Worm (Caenorhabditis elegans) whole organism, early embryonic: Measurements from ENCODE around the gene B0554.7.

Experiments used
- B0310.2 ChIP-seq: sonication (generic microtip); optimal IDR thresholded peaks from 2 replicates; lab custom pipeline; 2016; ENCODE audit warnings: mild to moderate bottlenecking, missing genetic modification characterization, missing compliant biosample characterization
- F13C5.2 ChIP-seq: sonication (generic microtip); optimal IDR thresholded peaks from 2 replicates; lab custom pipeline; 2017; ENCODE audit warnings: mild to moderate bottlenecking, missing genetic modification characterization, inconsistent platforms, missing compliant biosample characterization
- aly-1 ChIP-seq: sonication (generic microtip); optimal IDR thresholded peaks from 2 replicates; lab custom pipeline; 2016; ENCODE audit warnings: missing genetic modification characterization, missing compliant biosample characterization
- ama-1 ChIP-seq: fragments of 150-350 bp; optimal IDR thresholded peaks from 2 replicates; lab custom pipeline; 2014
- ceh-13 ChIP-seq: fragments of 200-800 bp; sonication (Bioruptor generic); optimal IDR thresholded peaks from 2 replicates; lab custom pipeline; 2018; ENCODE audit warnings: mild to moderate bottlenecking, missing genetic modification characterization, missing compliant biosample characterization
- ceh-36 ChIP-seq: sonication (generic microtip); optimal IDR thresholded peaks from 2 replicates; lab custom pipeline; 2016; ENCODE audit warnings: missing genetic modification characterization, inconsistent platforms, missing compliant biosample characterization
- ets-7 ChIP-seq: sonication (generic microtip); optimal IDR thresholded peaks from 2 replicates; lab custom pipeline; 2016; ENCODE audit warnings: missing genotype, missing genetic modification characterization, missing compliant biosample characterization
- flt-1 ChIP-seq: fragments of 200-800 bp; sonication (Bioruptor generic); IDR thresholded peaks from 2 replicates; pipeline ENCODE4 v1.3.6; 2022; ENCODE audit warnings: missing genetic modification characterization, missing compliant biosample characterization
- hmbx-1 ChIP-seq: sonication (generic microtip); optimal IDR thresholded peaks from 2 replicates; lab custom pipeline; 2016; ENCODE audit warnings: mild to moderate bottlenecking, missing genetic modification characterization, missing compliant biosample characterization
- hmg-4 ChIP-seq: fragments of 200-800 bp; sonication (Bioruptor generic); optimal IDR thresholded peaks from 2 replicates; lab custom pipeline; 2018; ENCODE audit warnings: mild to moderate bottlenecking, missing genetic modification characterization, missing compliant biosample characterization
- hnd-1 ChIP-seq: sonication (generic microtip); optimal IDR thresholded peaks from 2 replicates; lab custom pipeline; 2016; ENCODE audit warnings: missing genetic modification characterization, missing compliant biosample characterization
- pes-1 ChIP-seq: fragments of 200-800 bp; sonication (Bioruptor generic); IDR thresholded peaks from 2 replicates; pipeline ENCODE4 v1.3.6; 2022; ENCODE audit warnings: missing genetic modification reagents, missing genetic modification characterization, missing compliant biosample characterization
- scrt-1 ChIP-seq: fragments of 200-800 bp; sonication (Bioruptor generic); IDR thresholded peaks from 2 replicates; pipeline ENCODE4 v1.3.6; 2022; ENCODE audit warnings: missing genetic modification characterization, missing compliant biosample characterization
- sea-1 ChIP-seq: fragments of 200-800 bp; sonication (Bioruptor generic); conservative IDR thresholded peaks from 2 replicates; pipeline ENCODE4 v1.3.6; 2022; ENCODE audit warnings: missing genetic modification characterization, missing compliant biosample characterization
- tbx-11 ChIP-seq: fragments of 200-800 bp; sonication (Bioruptor generic); IDR thresholded peaks from 2 replicates; pipeline ENCODE4 v1.3.6; 2022; ENCODE audit warnings: missing genetic modification characterization, missing compliant biosample characterization
- tbx-37 ChIP-seq: fragments of 200-800 bp; sonication (Bioruptor generic); conservative IDR thresholded peaks from 2 replicates; pipeline ENCODE4 v1.3.6; 2022; ENCODE audit warnings: missing genetic modification reagents, missing genetic modification characterization, missing compliant biosample characterization
- tra-4 ChIP-seq: sonication (generic microtip); optimal IDR thresholded peaks from 2 replicates; lab custom pipeline; 2017; ENCODE audit warnings: missing genetic modification characterization, missing compliant biosample characterization

Gene B0554.7

DNA sequence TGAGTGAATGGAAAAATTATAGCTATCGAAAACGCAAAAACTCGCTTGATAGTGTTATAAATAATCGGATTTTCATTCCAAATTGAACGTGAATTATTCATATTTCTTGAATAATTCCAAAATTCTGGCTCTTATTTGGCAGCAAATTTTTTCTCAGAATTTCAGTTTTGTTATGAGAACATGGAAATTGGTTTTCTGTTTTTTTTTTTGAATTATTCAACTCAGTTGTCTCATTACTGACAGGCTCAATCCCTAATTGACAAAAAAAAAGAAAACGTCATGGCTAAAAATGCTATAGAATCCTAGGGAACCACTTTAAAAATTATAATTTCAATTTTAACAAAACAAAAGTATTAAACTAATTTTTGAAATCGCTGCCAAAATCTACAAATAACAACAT, 8.3 kb upstream of the B0554.7 start, which contains the start of gene srh-35:
srh-35 (minus strand) TSS at position 101 of the 400 bp plus-strand sequence.
- TF ChIP-seq ets-7 (tag; lab: Kevin White, UChicago), result no peak
- no peak for TF ChIP-seq F13C5.2 (tag; lab: Kevin White, UChicago)

DNA sequence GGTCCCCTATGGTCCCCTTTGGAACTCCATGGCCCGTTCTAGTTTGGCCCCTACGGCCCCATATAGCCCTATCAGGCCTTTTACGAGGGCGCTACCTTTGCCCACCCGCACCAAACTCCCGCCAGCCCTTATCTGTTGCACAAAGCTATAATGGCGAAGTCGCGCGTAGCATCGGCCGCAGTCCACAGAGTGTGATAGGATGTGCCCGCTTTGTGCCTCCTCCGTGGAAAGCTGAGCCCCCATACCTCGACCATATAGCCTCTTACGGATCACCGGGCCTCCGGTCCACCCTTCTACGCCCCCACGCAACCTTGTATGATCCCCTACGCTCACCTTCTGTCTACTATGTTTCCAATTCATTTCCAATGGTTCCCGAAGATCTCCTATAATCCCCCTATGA, 6.2 kb upstream of the B0554.7 start:
- TF ChIP-seq F13C5.2 (tag; lab: Kevin White, UChicago) (no peak), hmg-4 (peak; percentile 23)

DNA sequence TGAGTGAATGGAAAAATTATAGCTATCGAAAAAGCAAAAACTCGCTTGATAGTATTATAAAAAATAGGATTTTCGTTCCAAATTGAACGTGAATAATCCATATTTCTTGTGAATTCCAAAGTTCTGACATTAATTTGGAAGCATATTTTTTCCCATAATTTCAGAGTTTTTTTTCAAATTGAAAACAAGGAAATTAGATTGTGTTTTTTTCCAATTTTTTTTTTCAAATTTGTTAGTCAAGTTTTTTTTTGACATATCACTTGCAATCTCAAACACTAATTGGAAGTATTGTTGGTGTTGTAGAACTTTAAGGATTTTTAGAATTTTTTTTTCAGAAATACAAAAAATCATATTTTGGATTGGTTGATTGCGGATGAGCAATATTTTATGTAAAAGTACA, 5.8 kb upstream of the B0554.7 start, which contains the start of gene srh-34:
srh-34 (minus strand) TSS at position 101 of the 400 bp plus-strand sequence.
- TF ChIP-seq ceh-13 (GFP tag; lab: Kevin White, UChicago), result no peak
- TF ChIP-seq tra-4 (tag; lab: Kevin White, UChicago), result no peak
- TF ChIP-seq F13C5.2 (tag; lab: Kevin White, UChicago), result no peak
- TF ChIP-seq ama-1, result no peak
- TF ChIP-seq tbx-37 (GFP tag; lab: Robert Waterston, UW), result no peak
- no peak for TF ChIP-seq scrt-1 (GFP tag; lab: Robert Waterston, UW)
- no peak for TF ChIP-seq hmbx-1
- no peak for TF ChIP-seq tbx-11 (GFP tag; lab: Robert Waterston, UW)

DNA sequence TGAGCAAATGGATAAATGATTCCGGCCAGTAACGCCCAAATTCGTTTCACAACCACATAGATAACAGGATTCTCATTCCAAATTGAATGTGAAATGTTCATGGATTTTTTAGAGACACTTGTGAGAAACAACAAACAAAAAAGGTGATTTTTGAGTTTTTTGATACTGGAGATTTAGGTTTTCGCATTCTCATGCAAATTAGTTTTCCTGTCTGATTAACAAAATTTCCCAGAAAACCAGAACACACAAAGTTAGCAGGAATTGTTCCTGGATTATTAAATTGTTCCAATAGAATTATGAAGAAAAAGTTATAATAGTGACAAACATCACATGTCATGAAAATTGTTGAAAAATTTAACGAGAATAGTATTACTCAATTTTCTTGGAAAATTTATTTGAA, 2.4 kb upstream of the B0554.7 start, which contains the start of gene srh-33:
srh-33 (minus strand) TSS at position 101 of the 400 bp plus-strand sequence.
- TF ChIP-seq flt-1 (GFP tag; lab: Robert Waterston, UW), result no peak
- TF ChIP-seq pes-1, result no peak
- no peak for TF ChIP-seq tbx-11 (GFP tag; lab: Robert Waterston, UW)
- TF ChIP-seq ceh-13 (GFP tag; lab: Kevin White, UChicago), result no peak
- no peak for TF ChIP-seq ama-1
- TF ChIP-seq F13C5.2 (tag; lab: Kevin White, UChicago), result no peak
- no peak for TF ChIP-seq aly-1 (tag; lab: Kevin White, UChicago)
- TF ChIP-seq B0310.2 (tag; lab: Kevin White, UChicago), result no peak

DNA sequence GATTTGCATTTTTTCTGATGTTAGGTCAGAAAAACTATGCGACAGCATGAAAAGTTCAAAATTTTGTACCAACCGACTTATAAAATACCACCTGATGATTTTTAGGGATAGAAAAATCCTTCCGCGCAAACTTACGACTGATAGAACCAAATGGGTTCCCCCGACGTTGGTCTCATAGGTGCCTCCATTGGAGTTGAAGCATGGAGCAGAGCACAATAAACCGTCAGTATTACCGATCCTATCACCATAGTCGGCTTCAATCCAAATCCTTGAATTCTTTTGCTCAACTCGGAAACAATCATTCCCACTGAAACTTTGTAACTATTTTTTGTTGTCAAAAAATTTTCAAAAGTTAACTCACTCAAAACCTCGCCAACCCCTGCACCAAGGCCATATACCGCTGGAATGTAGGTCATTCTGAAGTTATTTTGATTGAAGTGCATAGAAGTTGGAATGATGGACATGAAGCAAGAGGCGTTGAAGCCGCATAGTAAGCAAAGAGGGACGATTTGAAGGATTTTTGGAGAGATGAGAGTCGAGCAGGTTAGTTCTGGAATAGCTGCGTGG, 1.6 kb downstream of the B0554.7 start:
- TF ChIP-seq pes-1 (no peak), ama-1 (no peak), flt-1 (GFP tag; lab: Robert Waterston, UW) (no peak), F13C5.2 (tag; lab: Kevin White, UChicago) (no peak), sea-1 (no peak), hmbx-1 (no peak), ceh-13 (GFP tag; lab: Kevin White, UChicago) (no peak), ets-7 (tag; lab: Kevin White, UChicago) (no peak), tbx-11 (GFP tag; lab: Robert Waterston, UW) (no peak), B0310.2 (tag; lab: Kevin White, UChicago) (no peak), scrt-1 (GFP tag; lab: Robert Waterston, UW) (no peak)

DNA sequence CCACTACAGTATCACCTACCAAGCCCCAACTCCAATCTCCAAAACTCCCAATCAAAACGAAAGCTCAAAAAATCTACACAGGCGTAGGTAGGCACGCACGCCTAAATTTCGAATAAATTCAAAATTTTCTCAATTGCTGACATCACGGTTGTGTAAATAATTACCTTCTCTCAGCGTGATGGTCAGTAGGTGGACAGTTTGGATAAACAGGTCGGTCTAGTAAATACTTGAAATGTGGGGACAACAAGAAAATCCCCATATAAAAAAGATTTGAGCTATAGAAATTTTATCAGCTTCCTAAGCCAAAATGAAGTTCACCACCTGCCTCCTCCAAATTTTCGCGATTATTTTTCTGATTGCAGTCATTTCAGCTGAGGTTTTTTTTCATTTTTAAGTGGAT, 2.7 kb downstream of the B0554.7 start, which contains the start of gene B0554.1:
B0554.1 (plus strand) TSS at position 301 of the 400 bp plus-strand sequence.
- TF ChIP-seq B0310.2 (tag; lab: Kevin White, UChicago) (no peak), flt-1 (GFP tag; lab: Robert Waterston, UW) (no peak), sea-1 (no peak), ceh-13 (GFP tag; lab: Kevin White, UChicago) (no peak), tra-4 (tag; lab: Kevin White, UChicago) (no peak), scrt-1 (GFP tag; lab: Robert Waterston, UW) (no peak), hmg-4 (no peak), tbx-37 (GFP tag; lab: Robert Waterston, UW) (no peak), ceh-36 (tag; lab: Kevin White, UChicago) (no peak), pes-1 (no peak)

DNA sequence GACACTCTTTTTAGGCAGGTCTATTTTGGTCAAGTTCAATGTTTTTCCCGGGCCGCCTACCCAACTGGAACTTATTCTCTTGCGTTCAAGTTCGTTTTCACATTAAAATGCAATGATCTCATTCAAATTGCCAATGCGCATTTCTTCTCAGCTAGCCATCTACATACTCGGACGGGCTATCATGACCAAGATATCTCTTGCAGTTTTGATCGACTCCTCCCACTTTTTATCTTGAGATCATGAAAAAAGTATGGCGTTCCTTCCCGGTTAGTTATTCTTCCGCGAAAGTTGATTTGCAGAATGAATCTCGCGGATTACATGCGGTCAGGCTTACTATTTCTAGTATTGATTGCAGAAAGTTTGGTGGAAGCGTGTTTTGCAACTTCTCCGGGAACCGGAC, 6.9 kb downstream of the B0554.7 start, which contains the start of gene B0554.2:
B0554.2 (plus strand) TSS at position 301 of the 400 bp plus-strand sequence.
- no peak for TF ChIP-seq sea-1
- TF ChIP-seq ets-7 (tag; lab: Kevin White, UChicago), result no peak
- no peak for TF ChIP-seq ama-1
- TF ChIP-seq pes-1, result no peak
- TF ChIP-seq aly-1 (tag; lab: Kevin White, UChicago), result no peak
- TF ChIP-seq F13C5.2 (tag; lab: Kevin White, UChicago), result no peak
- no peak for TF ChIP-seq ceh-13 (GFP tag; lab: Kevin White, UChicago)
- no peak for TF ChIP-seq hnd-1 (tag; lab: Kevin White, UChicago)
- TF ChIP-seq hmg-4, result no peak
- no peak for TF ChIP-seq flt-1 (GFP tag; lab: Robert Waterston, UW)
- TF ChIP-seq tbx-37 (GFP tag; lab: Robert Waterston, UW), result no peak
- TF ChIP-seq hmbx-1, result no peak
- TF ChIP-seq scrt-1 (GFP tag; lab: Robert Waterston, UW), result no peak
- TF ChIP-seq B0310.2 (tag; lab: Kevin White, UChicago), result no peak
- TF ChIP-seq tra-4 (tag; lab: Kevin White, UChicago), result no peak
- no peak for TF ChIP-seq tbx-11 (GFP tag; lab: Robert Waterston, UW)
- TF ChIP-seq ceh-36 (tag; lab: Kevin White, UChicago), result no peak

DNA sequence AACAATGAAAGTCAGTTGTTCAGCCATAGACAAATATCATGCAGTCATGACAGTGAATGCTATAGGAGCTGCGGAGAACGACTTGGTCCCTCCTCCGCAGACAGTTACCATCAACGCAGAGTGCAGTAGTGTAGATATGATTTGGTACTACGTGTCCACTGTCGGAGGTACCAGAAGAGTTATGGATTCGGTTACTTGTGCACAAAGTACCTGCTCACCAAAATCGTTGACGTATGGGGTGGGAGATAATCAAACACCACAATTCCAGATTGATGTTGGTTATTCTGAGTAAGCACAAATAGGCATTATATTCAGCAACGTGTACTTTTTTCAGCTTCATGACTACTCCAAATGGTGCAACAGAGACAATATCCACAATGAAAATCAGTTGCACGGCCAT, 7.8 kb downstream of the B0554.7 start:
- no peak for TF ChIP-seq tbx-11 (GFP tag; lab: Robert Waterston, UW)
- TF ChIP-seq flt-1 (GFP tag; lab: Robert Waterston, UW), result no peak
- TF ChIP-seq scrt-1 (GFP tag; lab: Robert Waterston, UW), result no peak
- no peak for TF ChIP-seq ets-7 (tag; lab: Kevin White, UChicago)
- no peak for TF ChIP-seq ama-1
- TF ChIP-seq ceh-13 (GFP tag; lab: Kevin White, UChicago), result no peak
- no peak for TF ChIP-seq pes-1
- no peak for TF ChIP-seq hmg-4
- TF ChIP-seq F13C5.2 (tag; lab: Kevin White, UChicago), result no peak
- no peak for TF ChIP-seq B0310.2 (tag; lab: Kevin White, UChicago)
- no peak for TF ChIP-seq hmbx-1
- no peak for TF ChIP-seq sea-1
